Worm (Caenorhabditis elegans): Measurements from ENCODE around the gene H13N06.2.
A peak's percentile ranks its signal among the peaks of the same experiment; 100 is the strongest.

Gene H13N06.2

DNA sequence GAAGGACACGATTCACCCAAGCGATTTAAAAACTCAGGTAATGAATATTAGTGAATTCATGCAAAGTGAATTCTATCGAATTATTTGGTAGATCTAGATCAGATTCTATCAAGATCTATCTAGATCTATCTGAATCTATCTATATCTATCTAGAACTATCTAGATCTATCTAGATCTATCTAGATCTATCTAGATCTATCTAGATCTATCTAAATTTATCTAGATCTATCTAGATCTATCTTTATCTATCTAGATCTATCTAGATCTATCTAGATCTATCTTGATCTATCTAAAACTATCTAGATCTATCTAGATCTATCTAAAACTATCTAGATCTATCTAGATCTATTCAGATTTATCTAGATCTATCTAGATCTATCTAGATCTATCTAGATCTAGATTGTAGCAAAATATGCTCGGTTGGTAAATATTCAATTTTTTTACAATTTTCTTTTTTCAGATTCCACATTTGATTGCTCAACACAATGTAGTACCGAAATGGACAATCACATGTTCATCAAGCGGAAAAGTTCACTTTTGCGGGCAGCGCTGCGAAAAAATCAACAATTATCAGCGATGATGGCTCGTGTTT lies 17.9 kb upstream of the H13N06.2 start:
- TF ChIP-seq T23F11.4 (GFP tag; optimal IDR thresholded peaks at IDR 0.05) (no peak), ahr-1 (tag; optimal IDR thresholded peaks at IDR 0.05) (no peak), hlh-6 (tag; optimal IDR thresholded peaks at IDR 0.05) (no peak), rnt-1 (tag; optimal IDR thresholded peaks at IDR 0.05) (peak; percentile 84), elt-4 (tag; optimal IDR thresholded peaks at IDR 0.05) (no peak), C08G9.2 (tag; optimal IDR thresholded peaks at IDR 0.05) (no peak)

DNA sequence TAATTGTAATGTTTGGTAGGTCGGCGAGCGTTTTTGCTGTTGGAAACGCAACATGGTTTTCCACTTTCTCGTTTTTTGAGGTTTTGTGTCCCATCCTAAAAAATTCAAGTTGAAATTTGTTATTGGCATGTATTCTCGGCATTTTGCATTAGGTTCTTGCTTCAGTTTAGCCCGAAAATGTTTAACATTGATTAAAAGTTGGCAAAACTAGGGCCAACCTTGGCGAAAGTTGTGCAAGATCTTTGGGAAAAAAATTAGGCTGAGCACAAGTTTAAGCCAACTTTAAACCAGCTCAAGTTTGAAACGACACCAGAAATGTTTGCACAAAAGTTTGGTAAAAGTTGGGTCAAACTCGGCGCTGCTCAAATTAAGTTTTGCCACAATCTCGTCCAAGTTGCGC lies 10.6 kb upstream of the H13N06.2 start, which contains the start of gene exc-1:
TSS of gene exc-1 (minus strand) at position 101 of the 400 bp plus-strand sequence.
- TF ChIP-seq ztf-16 (tag; optimal IDR thresholded peaks at IDR 0.05) (no peak), unc-3 (GFP tag; conservative IDR thresholded peaks at IDR 0.05) (no peak), unc-3 (tag; optimal IDR thresholded peaks at IDR 0.05) (no peak), ceh-2 (tag; optimal IDR thresholded peaks at IDR 0.05) (no peak), dve-1 (tag; optimal IDR thresholded peaks at IDR 0.05) (no peak)

DNA sequence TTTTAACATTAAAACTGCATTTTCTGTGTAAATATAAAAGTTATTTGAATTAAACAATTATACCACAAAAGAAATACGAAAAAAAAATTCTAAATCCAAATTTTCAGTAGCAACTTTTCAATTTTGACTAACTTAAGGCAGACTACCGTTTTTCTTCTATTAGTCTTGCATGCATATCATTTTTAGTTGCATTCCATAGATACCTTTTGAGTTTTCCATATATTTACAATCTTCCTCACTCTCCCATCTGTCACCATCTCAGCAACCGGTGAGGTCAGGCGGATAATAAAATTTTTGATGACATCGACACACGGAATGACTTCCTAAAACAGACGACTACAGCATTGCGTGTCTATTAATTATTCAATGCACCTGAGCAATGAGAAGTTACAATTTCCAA lies 9.2 kb upstream of the H13N06.2 start, which contains the start of gene gcy-36:
TSS of gene gcy-36 (plus strand) at position 301 of the 400 bp plus-strand sequence.
- TF ChIP-seq lim-6 (tag; optimal IDR thresholded peaks at IDR 0.05) (no peak), Y22D7AL.16 (tag; optimal IDR thresholded peaks at IDR 0.05) (no peak), ztf-16 (tag; optimal IDR thresholded peaks at IDR 0.05) (no peak), madf-2 (tag; optimal IDR thresholded peaks at IDR 0.05) (no peak), zip-5 (tag; optimal IDR thresholded peaks at IDR 0.05) (no peak), pha-2 (tag; optimal IDR thresholded peaks at IDR 0.05) (no peak), fkh-10 (GFP tag; optimal IDR thresholded peaks at IDR 0.05) (no peak), ceh-18 (tag; optimal IDR thresholded peaks at IDR 0.05) (no peak), ceh-34 (tag; optimal IDR thresholded peaks at IDR 0.05) (no peak), hlh-13 (GFP tag; optimal IDR thresholded peaks at IDR 0.05) (no peak), C38D4.7 (GFP tag; optimal IDR thresholded peaks at IDR 0.05) (no peak), F13H6.1 (tag; optimal IDR thresholded peaks at IDR 0.05) (no peak), nhr-232 (tag; optimal IDR thresholded peaks at IDR 0.05) (no peak)

DNA sequence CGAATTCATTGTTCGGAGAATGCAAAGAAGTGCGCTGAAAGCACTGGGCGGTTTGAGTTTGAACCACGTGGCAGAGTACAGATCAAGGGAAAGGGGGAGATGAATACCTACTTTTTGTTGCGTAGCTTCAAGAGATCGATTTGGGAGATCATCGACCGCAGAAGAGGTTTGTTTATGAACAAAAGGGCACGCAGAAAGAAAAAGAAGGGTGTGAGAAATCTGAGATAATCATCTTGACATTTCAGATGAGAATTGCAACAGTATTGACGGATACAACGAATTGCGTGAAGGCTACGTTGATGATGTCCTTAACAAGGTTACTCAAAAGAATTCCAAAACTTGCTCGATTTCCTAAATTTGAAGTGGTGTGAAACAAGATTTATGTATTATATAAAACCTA lies 2.6 kb upstream of the H13N06.2 start:
- no peak for TF ChIP-seq ztf-16 (tag; optimal IDR thresholded peaks at IDR 0.05)
- no peak for TF ChIP-seq hlh-13 (GFP tag; optimal IDR thresholded peaks at IDR 0.05)
- no peak for TF ChIP-seq mec-3 (tag; optimal IDR thresholded peaks at IDR 0.05; ENCODE audit: borderline replicate concordance)
- no peak for TF ChIP-seq fax-1 (tag; optimal IDR thresholded peaks at IDR 0.05)
- no peak for TF ChIP-seq hlh-6 (tag; optimal IDR thresholded peaks at IDR 0.05)
- no peak for TF ChIP-seq pha-4 (tag; optimal IDR thresholded peaks at IDR 0.05)
- no peak for TF ChIP-seq unc-86 (tag; optimal IDR thresholded peaks at IDR 0.05)
- TF ChIP-seq unc-55 (GFP tag; optimal IDR thresholded peaks at IDR 0.05), result no peak
- TF ChIP-seq ceh-2 (tag; optimal IDR thresholded peaks at IDR 0.05), result no peak
- no peak for TF ChIP-seq tbx-2 (tag; optimal IDR thresholded peaks at IDR 0.05)
- TF ChIP-seq nhr-232 (tag; optimal IDR thresholded peaks at IDR 0.05), result no peak
- no peak for TF ChIP-seq K02D7.2 (tag; optimal IDR thresholded peaks at IDR 0.05)
- TF ChIP-seq rnt-1 (tag; optimal IDR thresholded peaks at IDR 0.05), result no peak
- no peak for TF ChIP-seq elt-4 (tag; optimal IDR thresholded peaks at IDR 0.05)

DNA sequence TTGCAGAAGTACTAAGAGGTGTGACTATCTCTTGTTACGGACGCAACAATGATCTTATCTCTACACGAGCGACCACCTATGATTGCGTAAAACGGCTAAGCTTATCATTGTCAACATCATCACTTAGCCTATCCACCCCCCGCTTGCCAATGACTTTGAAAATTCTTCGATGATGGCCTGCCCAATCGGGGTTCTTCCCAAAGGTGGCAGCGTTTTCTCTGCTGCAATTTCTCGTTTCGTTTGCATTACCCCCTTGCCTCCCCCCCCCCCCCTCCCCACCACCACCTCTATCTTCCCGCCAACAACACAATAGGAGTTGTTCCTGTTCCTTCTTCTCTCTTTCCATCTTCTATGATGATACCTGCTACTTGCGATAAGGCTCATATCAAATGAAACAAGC lies 744 bp upstream of the H13N06.2 start:
- no peak for TF ChIP-seq C08G9.2 (tag; optimal IDR thresholded peaks at IDR 0.05)
- peak; percentile 46 for TF ChIP-seq elt-2 (tag; optimal IDR thresholded peaks at IDR 0.05)

DNA sequence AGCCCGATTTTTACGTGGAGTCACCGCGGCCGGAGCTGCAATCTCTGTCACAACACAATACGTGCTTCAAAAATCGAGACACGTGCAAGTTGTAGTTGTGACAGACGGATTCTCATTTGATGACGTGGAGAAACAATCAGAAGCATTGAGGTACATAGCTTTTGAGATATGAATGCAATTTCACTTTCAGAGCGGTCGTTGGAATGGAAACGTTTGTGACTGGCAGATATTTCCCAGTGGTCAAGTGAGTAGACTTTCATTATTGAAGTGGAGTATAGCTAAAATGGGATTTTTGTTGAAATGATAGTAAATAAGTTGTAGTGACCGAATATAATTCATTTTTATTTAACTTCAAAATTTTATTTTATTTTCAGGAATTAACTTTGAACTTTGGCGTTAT lies 3.2 kb downstream of the H13N06.2 start:
- TF ChIP-seq npax-4 (tag; optimal IDR thresholded peaks at IDR 0.05) (no peak), madf-2 (tag; optimal IDR thresholded peaks at IDR 0.05) (no peak), pag-3 (tag; optimal IDR thresholded peaks at IDR 0.05; ENCODE audit: borderline replicate concordance) (no peak)

All from whole organism, late embryonic.